Worm (Caenorhabditis elegans) whole organism, L3 larva: ENCODE data around the gene C07B5.8.

Source experiments
- nhr-11 ChIP-seq: fragments of 150-350 bp; optimal IDR thresholded peaks from 2 replicates; lab custom pipeline; 2014; ENCODE audit warnings: missing biosample characterization, missing genetic modification characterization
- nhr-12 ChIP-seq: fragments of 150-350 bp; optimal IDR thresholded peaks from 2 replicates; lab custom pipeline; 2014; ENCODE audit warnings: missing biosample characterization, missing genetic modification characterization
- snpc-4 ChIP-seq: fragments of 150-350 bp; optimal IDR thresholded peaks from 2 replicates; lab custom pipeline; 2014; ENCODE audit warnings: missing biosample characterization, missing genetic modification characterization

- no peak for TF ChIP-seq nhr-11
- TF ChIP-seq nhr-12 = no peak
- no peak for TF ChIP-seq snpc-4 (tag; lab: Kevin White, UChicago)
Measured at ce11 chrX:9536008-9536407, 557 bp downstream of the C07B5.8 start.
